Fruit fly (Drosophila melanogaster) S2 (cell line): ENCODE results near the gene Ubr1.

Experiments
- CG8478 ChIP-seq: fragments of >200 bp; optimal IDR thresholded peaks from 2 replicates; lab custom pipeline; 2018
- CTCF ChIP-seq, 2 experiments: fragments of >200 bp; optimal IDR thresholded peaks; 2 replicates each; lab custom pipeline; 2018

- no peak for TF ChIP-seq CG8478 (lab: Kevin White, UChicago)
- TF ChIP-seq CTCF (optimal IDR thresholded peaks at IDR 0.05; lab: Kevin White, UChicago) = no peak
Observed at dm6 chrX:16917462-16917861, 51.0 kb downstream of the Ubr1 start.
